Fruit fly (Drosophila melanogaster): Measurements from ENCODE around the gene Mur89F.

dm6 chr3R:17133897-17134296 is 68.0 kb downstream of the Mur89F start, which contains the start of gene CG31267:
- TF ChIP-seq Myc (optimal IDR thresholded peaks at IDR 0.05) (no peak), psq (optimal IDR thresholded peaks at IDR 0.05) (no peak), h (optimal IDR thresholded peaks at IDR 0.05) (no peak), ttk (optimal IDR thresholded peaks at IDR 0.05) (no peak), Sin3A (optimal IDR thresholded peaks at IDR 0.05) (no peak), insv (optimal IDR thresholded peaks at IDR 0.05) (no peak)

All from Kc167 (cell line).